Fruit fly (Drosophila melanogaster) whole organism: ENCODE measurements around the gene Mtr3.

Experiments
- CG8478 ChIP-seq: fragments of >200 bp; optimal IDR thresholded peaks from 2 replicates; lab custom pipeline; 2018; ENCODE audit warnings: inconsistent platforms
- Dll ChIP-seq: fragments of >200 bp; optimal IDR thresholded peaks from 2 replicates; lab custom pipeline; 2017
- pan ChIP-seq: fragments of >200 bp; optimal IDR thresholded peaks from 2 replicates; lab custom pipeline; 2017
- psq ChIP-seq: fragments of >200 bp; optimal IDR thresholded peaks from 2 replicates; lab custom pipeline; 2017

- no peak for TF ChIP-seq pan (lab: Kevin White, UChicago)
- no peak for TF ChIP-seq CG8478 (lab: Kevin White, UChicago)
- no peak for TF ChIP-seq psq (lab: Kevin White, UChicago)
- TF ChIP-seq Dll, result no peak
Measured at dm6 chr3L:19914833-19915232, 1.3 kb upstream of the Mtr3 start, which contains the start of gene Rpn1.
